Fruit fly (Drosophila melanogaster) ovary, adult (tissue): ENCODE data around the gene CG7368.
"Not testable (repeated sequence)": the region's sequence is repeated elsewhere in the genome, so short reads cannot be mapped to it uniquely, and the experiment has no call there.

Experiments used
- CG17801 ChIP-seq: fragments of 200-800 bp; optimal IDR thresholded peaks from 2 replicates; lab custom pipeline; 2019; ENCODE audit warnings: missing biosample characterization, mild to moderate bottlenecking, missing genetic modification characterization, moderate library complexity; ENCODE audit not compliant: partially characterized antibody

The CG7368 gene

dm6 chr3L:11588594-11588993, 8.4 kb upstream of the CG7368 start:
- no peak for TF ChIP-seq CG17801 (GFP tag; lab: Kevin White, UChicago)

DNA sequence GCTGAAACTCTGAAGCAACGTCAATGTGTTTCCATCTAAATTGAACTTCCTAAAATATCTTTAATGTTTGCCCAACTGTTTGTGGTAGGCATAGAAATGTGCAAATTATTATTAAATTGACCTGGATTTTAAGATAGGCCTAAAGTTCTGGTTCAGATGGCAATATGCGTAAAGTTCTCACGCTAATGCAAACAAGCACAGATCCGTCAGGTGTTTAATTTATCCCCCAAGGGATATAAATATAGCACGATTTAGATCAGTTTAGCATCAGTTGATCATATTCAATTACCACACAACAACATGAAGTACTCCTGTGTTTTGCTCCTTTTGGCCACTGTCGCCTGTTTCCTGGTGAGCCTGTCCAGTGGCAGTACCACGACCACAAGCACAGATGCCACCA, 7.6 kb upstream of the CG7368 start, which contains the start of gene CG7377:
TSS of gene CG7377 (plus strand) at position 301 of the 400 bp plus-strand sequence.
- TF ChIP-seq CG17801 (GFP tag; lab: Kevin White, UChicago): not testable (repeated sequence)

dm6 chr3L:11591131-11591530, 5.9 kb upstream of the CG7368 start, which contains the start of gene CG33268:
CG33268 (minus strand) TSS chr3L:11591231.
- no peak for TF ChIP-seq CG17801 (GFP tag; lab: Kevin White, UChicago)

- TF ChIP-seq CG17801 (GFP tag; lab: Kevin White, UChicago): no peak
Measured at dm6 chr3L:11591803-11592202, 5.2 kb upstream of the CG7368 start.

- TF ChIP-seq CG17801 (GFP tag; lab: Kevin White, UChicago): no peak
Measured at dm6 chr3L:11593778-11594177, 3.2 kb upstream of the CG7368 start.

dm6 chr3L:11599255-11599654, 2.3 kb downstream of the CG7368 start:
- TF ChIP-seq CG17801 (GFP tag; lab: Kevin White, UChicago): no peak

DNA sequence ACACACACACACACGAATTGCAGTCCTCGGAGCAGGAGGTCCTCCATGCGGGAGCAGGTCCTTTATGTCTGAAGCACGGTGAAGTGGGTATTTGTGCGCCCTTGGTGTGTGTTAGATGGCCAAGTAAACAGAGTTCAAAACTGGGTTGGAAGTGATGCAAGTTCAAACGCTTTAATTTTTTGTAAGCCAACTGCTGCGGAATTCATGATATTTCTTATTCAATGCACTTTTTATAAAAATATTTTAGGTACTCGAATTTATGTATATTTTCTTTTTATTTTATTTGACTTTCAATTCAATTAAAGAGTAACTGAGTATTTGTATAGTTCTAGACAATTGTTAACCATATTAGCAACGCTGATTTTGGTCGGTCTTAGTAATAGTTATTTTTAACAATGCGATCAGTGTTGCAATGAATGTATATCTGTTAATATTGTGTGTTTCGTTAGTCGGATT, 3.0 kb downstream of the CG7368 start, which contains the start of the genes CG14137 and CG46394:
TSS of gene CG14137 (minus strand) at position 101 of the 456 bp plus-strand sequence.
TSS of gene CG46394 (plus strand) at position 406 of the 456 bp plus-strand sequence.
- TF ChIP-seq CG17801 (GFP tag; lab: Kevin White, UChicago): no peak

- no peak for TF ChIP-seq CG17801 (GFP tag; lab: Kevin White, UChicago)
Measured at dm6 chr3L:11601133-11601532, 4.1 kb downstream of the CG7368 start.

dm6 chr3L:11602040-11602439, 5.0 kb downstream of the CG7368 start:
- no peak for TF ChIP-seq CG17801 (GFP tag; lab: Kevin White, UChicago)

- no peak for TF ChIP-seq CG17801 (GFP tag; lab: Kevin White, UChicago)
Measured at dm6 chr3L:11604227-11604626, 7.2 kb downstream of the CG7368 start.

dm6 chr3L:11609153-11609809, 12.3 kb downstream of the CG7368 start, which contains the start of gene Duba:
Duba (minus strand) TSS chr3L:11609465.
- no peak for TF ChIP-seq CG17801 (GFP tag; lab: Kevin White, UChicago)

DNA sequence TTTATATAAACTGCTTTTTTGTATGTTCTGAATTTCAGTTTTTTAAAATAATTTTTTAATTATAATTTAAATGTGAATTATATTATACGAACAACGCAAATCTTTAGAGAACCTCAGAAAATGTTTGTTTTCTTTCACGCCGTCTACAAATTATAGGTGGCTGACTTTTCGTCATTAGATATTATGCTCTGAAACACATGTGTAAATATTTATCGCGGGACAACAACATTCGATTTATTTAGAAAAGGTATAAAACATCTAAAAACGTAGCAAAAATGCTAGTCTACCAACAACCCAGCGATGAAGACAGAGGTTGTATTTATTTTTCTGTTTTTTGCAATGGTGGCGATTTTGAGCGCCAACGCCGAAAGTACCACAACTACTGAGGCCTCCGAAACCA, 12.8 kb downstream of the CG7368 start, which contains the start of gene CG42832:
TSS of gene CG42832 (plus strand) at position 301 of the 400 bp plus-strand sequence.
- no peak for TF ChIP-seq CG17801 (GFP tag; lab: Kevin White, UChicago)

- no peak for TF ChIP-seq CG17801 (GFP tag; lab: Kevin White, UChicago)
Measured at dm6 chr3L:11620001-11620400, 23.0 kb downstream of the CG7368 start, which contains the start of gene Muc68Ca. Muc68Ca (minus strand) TSS chr3L:11620101.

DNA sequence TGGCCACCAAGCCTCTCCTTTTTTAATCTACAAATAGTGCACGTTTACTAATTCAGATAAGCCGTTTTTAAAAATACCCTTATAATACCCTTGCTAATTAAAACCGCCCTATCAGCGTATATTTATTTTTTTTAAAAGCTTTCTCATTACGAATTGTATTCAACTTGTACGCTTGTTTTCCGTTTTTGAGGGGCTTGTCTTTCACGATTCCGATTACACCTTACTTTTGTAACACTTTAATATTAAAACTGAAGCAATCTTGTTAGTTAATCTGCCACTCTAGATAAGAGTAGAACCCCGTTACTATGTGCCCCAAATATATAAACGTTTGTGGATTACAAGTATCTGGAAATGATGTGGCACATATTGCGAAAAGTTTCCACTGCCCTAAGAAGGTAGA, 25.7 kb downstream of the CG7368 start:
- no peak for TF ChIP-seq CG17801 (GFP tag; lab: Kevin White, UChicago)

DNA sequence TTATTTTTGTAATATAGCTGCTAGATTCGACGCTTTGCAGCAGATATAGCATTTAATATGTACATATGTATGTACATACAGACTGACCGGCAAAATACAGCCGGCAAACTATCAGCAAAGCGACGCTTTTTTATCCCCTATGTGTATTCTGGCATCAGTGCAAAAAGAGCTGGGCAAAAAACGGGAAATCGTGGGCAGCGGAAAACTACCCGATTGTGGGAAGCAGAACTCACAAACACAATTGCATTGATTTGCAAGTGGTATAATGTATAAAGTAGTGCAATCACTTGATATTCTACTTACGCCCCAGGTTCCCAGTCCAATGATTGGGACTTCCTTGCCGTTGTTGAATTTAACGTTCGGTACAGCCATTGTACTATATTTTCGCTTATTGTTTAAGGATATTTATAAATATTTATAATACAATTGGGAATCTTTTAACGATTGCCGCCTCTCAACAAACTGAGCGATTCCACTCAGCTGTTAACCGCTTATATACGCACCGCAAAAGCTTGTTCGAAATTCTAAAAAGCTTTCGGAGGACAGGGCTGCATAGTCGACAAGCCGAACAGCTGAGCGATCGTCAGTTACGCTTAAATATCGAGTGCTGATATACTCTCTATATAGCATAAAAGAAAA, 26.4 kb downstream of the CG7368 start:
- peak; percentile 20 for TF ChIP-seq CG17801 (GFP tag; lab: Kevin White, UChicago)
